Fruit fly (Drosophila melanogaster) whole organism, embryonic: Measurements from ENCODE around the gene Pex10.

ENCODE experiments used
- CG10366 ChIP-seq: fragments of 200-800 bp; sonication (Bioruptor generic); IDR thresholded peaks from 2 replicates; pipeline ENCODE4 v1.3.6; 2022; ENCODE audit warnings: missing biosample characterization, missing genetic modification characterization
- CG12104 ChIP-seq: fragments of 200-800 bp; sonication (Bioruptor generic); optimal IDR thresholded peaks from 3 replicates; lab custom pipeline; 2016; ENCODE audit warnings: missing biosample characterization, missing genetic modification characterization
- CG12219 ChIP-seq: fragments of 200-800 bp; sonication (Bioruptor generic); optimal IDR thresholded peaks from 3 replicates; lab custom pipeline; 2018; ENCODE audit warnings: missing biosample characterization, mild to moderate bottlenecking, missing genetic modification characterization
- CG12744 ChIP-seq: fragments of 200-800 bp; sonication (Bioruptor generic); optimal IDR thresholded peaks from 2 replicates; lab custom pipeline; 2016; ENCODE audit warnings: missing biosample characterization, missing genetic modification characterization
- CG13296 ChIP-seq: fragments of 200-800 bp; sonication (Bioruptor generic); optimal IDR thresholded peaks from 3 replicates; lab custom pipeline; 2018; ENCODE audit warnings: missing biosample characterization, mild to moderate bottlenecking, missing genetic modification characterization
- CG13775 ChIP-seq: fragments of 200-800 bp; sonication (Bioruptor generic); optimal IDR thresholded peaks from 3 replicates; lab custom pipeline; 2017; ENCODE audit warnings: missing biosample characterization, mild to moderate bottlenecking, missing genetic modification characterization
- CG1603 ChIP-seq: fragments of 200-800 bp; sonication (Bioruptor generic); optimal IDR thresholded peaks from 2 replicates; lab custom pipeline; 2019; ENCODE audit warnings: missing biosample characterization, mild to moderate bottlenecking, missing genetic modification characterization, moderate library complexity
- CG17328 ChIP-seq: fragments of 200-800 bp; sonication (Bioruptor generic); IDR thresholded peaks from 2 replicates; pipeline ENCODE4 v1.3.6; 2022; ENCODE audit warnings: missing biosample characterization, missing genetic modification characterization
- CG17359 ChIP-seq: fragments of 200-800 bp; sonication (Bioruptor generic); optimal IDR thresholded peaks from 3 replicates; lab custom pipeline; 2018; ENCODE audit warnings: missing biosample characterization, mild to moderate bottlenecking, missing genetic modification characterization, moderate library complexity
- CG18619 ChIP-seq: fragments of 200-800 bp; sonication (Bioruptor generic); optimal IDR thresholded peaks from 3 replicates; lab custom pipeline; 2017; ENCODE audit warnings: missing biosample characterization, mild to moderate bottlenecking, missing genetic modification characterization
- CG2875 ChIP-seq: fragments of 200-800 bp; sonication (Bioruptor generic); optimal IDR thresholded peaks from 2 replicates; lab custom pipeline; 2017; ENCODE audit warnings: missing biosample characterization, mild to moderate bottlenecking, missing genetic modification characterization, missing genetic modification reagents
- CG3065 ChIP-seq: fragments of 200-800 bp; sonication (Bioruptor generic); optimal IDR thresholded peaks from 2 replicates; lab custom pipeline; 2016; ENCODE audit warnings: missing biosample characterization, missing genetic modification characterization
- CG3281 ChIP-seq: fragments of 200-800 bp; sonication (Bioruptor generic); optimal IDR thresholded peaks from 3 replicates; lab custom pipeline; 2017; ENCODE audit warnings: missing biosample characterization, mild to moderate bottlenecking, missing genetic modification characterization
- CG4282 ChIP-seq: fragments of 200-800 bp; sonication (Bioruptor generic); optimal IDR thresholded peaks from 2 replicates; lab custom pipeline; 2016; ENCODE audit warnings: missing biosample characterization, missing genetic modification characterization
- CG4707 ChIP-seq: fragments of 200-800 bp; sonication (Bioruptor generic); optimal IDR thresholded peaks from 2 replicates; lab custom pipeline; 2018; ENCODE audit warnings: missing biosample characterization, mild to moderate bottlenecking, missing genetic modification characterization, moderate library complexity
- CG4820 ChIP-seq: fragments of 200-800 bp; sonication (Bioruptor generic); optimal IDR thresholded peaks from 3 replicates; lab custom pipeline; 2016; ENCODE audit warnings: missing biosample characterization, missing genetic modification characterization
- CG5180 ChIP-seq: fragments of 200-800 bp; sonication (Bioruptor generic); optimal IDR thresholded peaks from 3 replicates; lab custom pipeline; 2017; ENCODE audit warnings: missing biosample characterization, missing genetic modification characterization, mild to moderate bottlenecking, moderate library complexity, missing genetic modification reagents
- CG6854 ChIP-seq: fragments of 200-800 bp; sonication (Bioruptor generic); optimal IDR thresholded peaks from 3 replicates; lab custom pipeline; 2017; ENCODE audit warnings: missing biosample characterization, mild to moderate bottlenecking, missing genetic modification characterization
- CG9215 ChIP-seq: fragments of 200-800 bp; sonication (Bioruptor generic); IDR thresholded peaks from 2 replicates; pipeline ENCODE4 v1.3.6; 2022; ENCODE audit warnings: missing biosample characterization, missing genetic modification characterization
- CG9437 ChIP-seq: fragments of 200-800 bp; sonication (Bioruptor generic); optimal IDR thresholded peaks from 2 replicates; lab custom pipeline; 2018; ENCODE audit warnings: missing biosample characterization, mild to moderate bottlenecking, missing genetic modification characterization
- Drgx ChIP-seq: fragments of 200-800 bp; sonication (Bioruptor generic); IDR thresholded peaks from 2 replicates; pipeline ENCODE4 v1.3.6; 2022; ENCODE audit warnings: missing biosample characterization, missing genetic modification characterization
- Gsc ChIP-seq: fragments of 200-800 bp; sonication (Bioruptor generic); IDR thresholded peaks from 2 replicates; pipeline ENCODE4 v1.3.6; 2022; ENCODE audit warnings: missing biosample characterization, missing genetic modification characterization
- H2.0 ChIP-seq: fragments of 200-800 bp; sonication (Bioruptor generic); IDR thresholded peaks from 2 replicates; pipeline ENCODE4 v1.3.6; 2022; ENCODE audit warnings: missing biosample characterization, missing genetic modification characterization
- Hr39 ChIP-seq: fragments of >200 bp; optimal IDR thresholded peaks from 2 replicates; lab custom pipeline; 2017
- Jarid2 ChIP-seq: fragments of 200-800 bp; sonication (Bioruptor generic); optimal IDR thresholded peaks from 3 replicates; lab custom pipeline; 2017; ENCODE audit warnings: mild to moderate bottlenecking, missing biosample characterization, missing genetic modification reagents, missing genetic modification characterization
- Lim3 ChIP-seq: fragments of 200-800 bp; sonication (Bioruptor generic); IDR thresholded peaks from 2 replicates; pipeline ENCODE4 v1.3.6; 2022; ENCODE audit warnings: missing biosample characterization, missing genetic modification characterization
- Med ChIP-seq: fragments of 200-800 bp; sonication (Bioruptor generic); peaks from one replicate; lab custom pipeline; 2016; ENCODE audit warnings: missing biosample characterization, missing genetic modification characterization, mild to moderate bottlenecking, inconsistent platforms, moderate library complexity
- Nf-YB ChIP-seq: fragments of 200-800 bp; sonication (Bioruptor generic); optimal IDR thresholded peaks from 3 replicates; lab custom pipeline; 2019; ENCODE audit warnings: missing biosample characterization, mild to moderate bottlenecking, missing genetic modification characterization, moderate library complexity
- NfI ChIP-seq: fragments of 200-800 bp; sonication (Bioruptor generic); optimal IDR thresholded peaks from 3 replicates; lab custom pipeline; 2018; ENCODE audit warnings: missing biosample characterization, mild to moderate bottlenecking, missing genetic modification characterization, moderate library complexity
- Rx ChIP-seq: fragments of 200-800 bp; sonication (Bioruptor generic); IDR thresholded peaks from 2 replicates; pipeline ENCODE4 v1.3.6; 2022; ENCODE audit warnings: missing biosample characterization, missing genetic modification characterization
- Side ChIP-seq: fragments of 200-800 bp; sonication (Bioruptor generic); optimal IDR thresholded peaks from 2 replicates; lab custom pipeline; 2016; ENCODE audit warnings: missing biosample characterization, missing genetic modification characterization
- bowl ChIP-seq: fragments of 200-800 bp; sonication (Bioruptor generic); IDR thresholded peaks from 2 replicates; pipeline ENCODE4 v1.3.6; 2022; ENCODE audit warnings: missing biosample characterization, missing genetic modification characterization
- bsh ChIP-seq, 2 experiments: fragments of 200-800 bp; sonication (Bioruptor generic); optimal IDR thresholded peaks; 2 replicates each; lab custom pipeline; 2017 to 2018; ENCODE audit warnings: mild to moderate bottlenecking in 2 of 2, missing biosample characterization in 2 of 2, missing genetic modification characterization in 2 of 2, moderate library complexity in 1 of 2
- caup ChIP-seq: fragments of 200-800 bp; sonication (Bioruptor generic); optimal IDR thresholded peaks from 3 replicates; lab custom pipeline; 2017; ENCODE audit warnings: missing biosample characterization, mild to moderate bottlenecking, missing genetic modification characterization, moderate library complexity; ENCODE audit not compliant: severe bottlenecking
- ci ChIP-seq: fragments of 200-800 bp; sonication (Bioruptor generic); IDR thresholded peaks from 3 replicates; pipeline ENCODE4 v1.3.6; 2022; ENCODE audit warnings: missing biosample characterization, missing genetic modification characterization
- danr ChIP-seq: fragments of 200-800 bp; sonication (Bioruptor generic); IDR thresholded peaks from 2 replicates; pipeline ENCODE4 v1.3.6; 2022; ENCODE audit warnings: missing biosample characterization, missing genetic modification characterization
- dmrt11E ChIP-seq: fragments of 200-800 bp; sonication (Bioruptor generic); optimal IDR thresholded peaks from 3 replicates; lab custom pipeline; 2018; ENCODE audit warnings: missing biosample characterization, mild to moderate bottlenecking, missing genetic modification characterization, moderate library complexity
- gsb ChIP-seq: fragments of 200-800 bp; sonication (Bioruptor generic); IDR thresholded peaks from 2 replicates; pipeline ENCODE4 v1.3.6; 2022; ENCODE audit warnings: missing biosample characterization, missing genetic modification characterization
- gsb-n ChIP-seq: fragments of 200-800 bp; sonication (Bioruptor generic); optimal IDR thresholded peaks from 3 replicates; lab custom pipeline; 2018; ENCODE audit warnings: missing biosample characterization, mild to moderate bottlenecking, missing genetic modification characterization
- ham ChIP-seq: fragments of 200-800 bp; sonication (Bioruptor generic); IDR thresholded peaks from 2 replicates; pipeline ENCODE4 v1.3.6; 2022; ENCODE audit warnings: missing biosample characterization, missing genetic modification characterization
- hkb ChIP-seq, 2 experiments: fragments of 200-800 bp in 1 of 2; fragments of >200 bp in 1 of 2; sonication (Bioruptor generic) in 1 of 2; IDR thresholded peaks in 1 of 2; optimal IDR thresholded peaks in 1 of 2; 2 replicates each; pipeline versions ENCODE4 v1.3.6 to Lab custom; 2017 to 2022; ENCODE audit warnings: missing biosample characterization in 1 of 2, missing genetic modification characterization in 1 of 2
- luna ChIP-seq: fragments of 200-800 bp; sonication (Bioruptor generic); optimal IDR thresholded peaks from 2 replicates; lab custom pipeline; 2016; ENCODE audit warnings: missing biosample characterization, missing genetic modification characterization
- org-1 ChIP-seq: fragments of 200-800 bp; sonication (Bioruptor generic); optimal IDR thresholded peaks from 2 replicates; lab custom pipeline; 2017; ENCODE audit warnings: missing biosample characterization, missing genetic modification characterization
- pzg ChIP-seq: fragments of 200-800 bp; sonication (Bioruptor generic); optimal IDR thresholded peaks from 3 replicates; lab custom pipeline; 2018; ENCODE audit warnings: missing biosample characterization, mild to moderate bottlenecking, missing genetic modification characterization, moderate library complexity
- row ChIP-seq: fragments of 200-800 bp; sonication (Bioruptor generic); IDR thresholded peaks from 3 replicates; pipeline ENCODE4 v1.3.6; 2022; ENCODE audit warnings: missing biosample characterization, missing genetic modification characterization
- sens ChIP-seq: fragments of 200-800 bp; sonication (Bioruptor generic); peaks from one replicate; lab custom pipeline; 2016; ENCODE audit warnings: missing biosample characterization, missing genetic modification characterization
- stc ChIP-seq: fragments of 200-800 bp; sonication (Bioruptor generic); IDR thresholded peaks from 2 replicates; pipeline ENCODE4 v1.3.6; 2022; ENCODE audit warnings: missing biosample characterization, missing genetic modification characterization
- twi ChIP-seq: fragments of 200-800 bp; optimal IDR thresholded peaks from 2 replicates; lab custom pipeline; 2019; ENCODE audit warnings: missing biosample characterization, mild to moderate bottlenecking, missing genetic modification characterization, moderate library complexity
- usp ChIP-seq: fragments of >200 bp; optimal IDR thresholded peaks from 2 replicates; lab custom pipeline; 2017; ENCODE audit warnings: missing biosample characterization, missing genetic modification characterization
- wor ChIP-seq: fragments of 200-800 bp; sonication (Bioruptor generic); IDR thresholded peaks from 2 replicates; pipeline ENCODE4 v1.3.6; 2022; ENCODE audit warnings: missing biosample characterization, missing genetic modification characterization
- zfh1 ChIP-seq: fragments of 200-800 bp; sonication (Bioruptor generic); IDR thresholded peaks from 3 replicates; pipeline ENCODE4 v1.3.6; 2022; ENCODE audit warnings: missing biosample characterization, missing genetic modification characterization

Gene Pex10

DNA sequence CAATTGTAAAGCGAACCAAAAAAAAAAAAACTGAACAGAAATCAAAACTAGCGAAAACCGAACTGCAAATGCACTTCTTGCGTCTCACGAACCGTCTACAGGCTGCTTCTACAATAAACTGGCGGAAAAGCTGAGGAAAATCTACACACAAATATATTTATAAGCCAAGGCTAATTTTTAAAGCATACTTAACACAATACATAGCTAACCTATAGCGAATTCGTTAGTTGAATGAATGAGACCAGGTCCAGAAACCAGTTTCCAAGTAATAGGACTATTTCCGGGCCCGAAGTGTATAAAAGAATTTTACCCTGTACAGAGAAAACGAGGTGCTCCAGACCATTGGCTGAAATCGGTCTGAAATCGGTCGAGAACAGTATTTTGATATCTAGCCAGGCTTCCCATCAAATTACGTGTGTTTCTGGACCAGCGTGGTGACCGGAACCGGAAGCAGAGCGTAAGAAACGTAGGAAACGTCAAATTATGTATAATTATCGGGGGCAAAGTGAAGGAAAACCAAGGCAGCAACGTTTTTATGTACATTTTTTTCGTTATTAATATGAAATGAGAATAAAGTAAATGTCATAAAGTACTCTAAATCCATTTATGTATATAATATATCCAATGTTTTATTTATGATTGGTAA, 17.8 kb downstream of the Pex10 start (continued):
- TF ChIP-seq CG10366 (GFP tag; lab: Robert Waterston, UW) (no peak), dmrt11E (tag; lab: Kevin White, UChicago) (peak; percentile 5), usp (no peak), hkb (optimal IDR thresholded peaks at IDR 0.05; lab: Kevin White, UChicago) (no peak), hkb (GFP tag; IDR thresholded peaks at IDR 0.05; lab: Robert Waterston, UW) (peak; percentile 37; the same call in 1 of the 2 replicates), Side (GFP tag; lab: Kevin White, UChicago) (no peak), twi (no peak), H2.0 (GFP tag; lab: Robert Waterston, UW) (no peak), caup (GFP tag; lab: Kevin White, UChicago) (no peak), row (0 out of 3 replicates have a peak, but pooled peaks have one; percentile 25), CG17359 (tag; lab: Kevin White, UChicago) (no peak), pzg (GFP tag; lab: Kevin White, UChicago) (no peak), CG3281 (GFP tag; lab: Kevin White, UChicago) (no peak), stc (peak; percentile 22; the same call in 1 of the 2 replicates), ham (no peak), Med (GFP tag; lab: Kevin White, UChicago) (peak; percentile 48), Nf-YB (no peak), CG9215 (GFP tag; lab: Robert Waterston, UW) (no peak), ci (GFP tag; lab: Robert Waterston, UW) (peak; percentile 58; the same call in 1 of the 3 replicates), Jarid2 (GFP tag; lab: Kevin White, UChicago) (no peak), CG12219 (GFP tag; lab: Kevin White, UChicago) (no peak), Drgx (GFP tag; lab: Robert Waterston, UW) (peak; percentile 19; the same call in 1 of the 2 replicates), gsb-n (tag; lab: Kevin White, UChicago) (no peak), CG17328 (GFP tag; lab: Robert Waterston, UW) (no peak), CG5180 (GFP tag; lab: Kevin White, UChicago) (no peak), CG3065 (GFP tag; lab: Kevin White, UChicago) (no peak), zfh1 (GFP tag; lab: Robert Waterston, UW) (0 out of 3 replicates have a peak, but pooled peaks have one; percentile 42), CG4820 (no peak), CG13296 (GFP tag; lab: Kevin White, UChicago) (peak; percentile 15), CG12744 (GFP tag; lab: Kevin White, UChicago) (no peak), CG4282 (GFP tag; lab: Kevin White, UChicago) (peak; percentile 3), CG4707 (no peak), Hr39 (no peak), Gsc (GFP tag; lab: Robert Waterston, UW) (no peak), bowl (GFP tag; lab: Robert Waterston, UW) (no peak), gsb (GFP tag; lab: Robert Waterston, UW) (no peak), CG9437 (GFP tag; lab: Kevin White, UChicago) (peak; percentile 27), sens (peak; percentile 55), org-1 (GFP tag; lab: Kevin White, UChicago) (no peak), Rx (GFP tag; lab: Robert Waterston, UW) (no peak), NfI (GFP tag; lab: Kevin White, UChicago) (no peak), CG2875 (GFP tag; lab: Kevin White, UChicago) (no peak), CG18619 (peak; percentile 1), wor (GFP tag; lab: Robert Waterston, UW) (no peak), CG1603 (tag; lab: Kevin White, UChicago) (no peak), CG12104 (no peak), CG6854 (GFP tag; lab: Kevin White, UChicago) (peak; percentile 15), luna (no peak), CG13775 (no peak), bsh (GFP tag; optimal IDR thresholded peaks at IDR 0.05; lab: Kevin White, UChicago) (no peak), Lim3 (GFP tag; lab: Robert Waterston, UW) (no peak), danr (GFP tag; lab: Robert Waterston, UW) (no peak)
